Worm (Caenorhabditis elegans) whole organism, young adult: Measurements from ENCODE around the gene Y73B6BL.47.

Experiments
- F33H1.4 ChIP-seq: fragments of 200-800 bp; sonication (Bioruptor generic); IDR thresholded peaks from 2 replicates; pipeline ENCODE4 v1.3.6; 2022; ENCODE audit warnings: missing genetic modification reagents, missing genetic modification characterization, missing compliant biosample characterization
- T26A5.8 ChIP-seq: sonication (generic microtip); optimal IDR thresholded peaks from 2 replicates; lab custom pipeline; 2016; ENCODE audit warnings: missing genetic modification characterization, missing compliant biosample characterization
- athp-1 ChIP-seq: sonication (generic microtip); optimal IDR thresholded peaks from 2 replicates; lab custom pipeline; 2017; ENCODE audit warnings: mild to moderate bottlenecking, missing genetic modification characterization, missing compliant biosample characterization
- bed-1 ChIP-seq: fragments of 200-800 bp; sonication (Bioruptor generic); IDR thresholded peaks from 2 replicates; pipeline ENCODE4 v1.3.6; 2022; ENCODE audit warnings: missing genetic modification reagents, missing genetic modification characterization, missing compliant biosample characterization
- bed-2 ChIP-seq: fragments of 200-800 bp; sonication (Bioruptor generic); IDR thresholded peaks from 2 replicates; pipeline ENCODE4 v1.3.6; 2022; ENCODE audit warnings: missing genetic modification reagents, missing genetic modification characterization, missing compliant biosample characterization
- ceh-58 ChIP-seq: fragments of 200-800 bp; sonication (Bioruptor generic); IDR thresholded peaks from 2 replicates; pipeline ENCODE4 v1.3.6; 2022; ENCODE audit warnings: missing genetic modification characterization, missing compliant biosample characterization
- dox-1 ChIP-seq: fragments of 200-800 bp; sonication (Bioruptor generic); IDR thresholded peaks from 2 replicates; pipeline ENCODE4 v1.3.6; 2022; ENCODE audit warnings: missing genetic modification reagents, missing genetic modification characterization, missing compliant biosample characterization
- dpl-1 ChIP-seq: fragments of 150-350 bp; optimal IDR thresholded peaks from 2 replicates; lab custom pipeline; 2014; ENCODE audit warnings: missing biosample characterization, missing genetic modification reagents, missing genetic modification characterization
- egrh-3 ChIP-seq: fragments of 200-800 bp; sonication (Bioruptor generic); IDR thresholded peaks from 2 replicates; pipeline ENCODE4 v1.3.6; 2022; ENCODE audit warnings: missing genetic modification reagents, missing genetic modification characterization, missing compliant biosample characterization
- hlh-26 ChIP-seq: fragments of 200-800 bp; sonication (Bioruptor generic); conservative IDR thresholded peaks from 2 replicates; pipeline ENCODE4 v1.3.6; 2022; ENCODE audit warnings: missing genetic modification reagents, missing genetic modification characterization, missing compliant biosample characterization
- lsy-27 ChIP-seq: sonication (generic microtip); optimal IDR thresholded peaks from 2 replicates; lab custom pipeline; 2017; ENCODE audit warnings: missing genetic modification characterization, mild to moderate bottlenecking, missing compliant biosample characterization, antibody characterized with exemption, missing genotype, borderline replicate concordance; ENCODE audit not compliant: insufficient read depth
- nhr-27 ChIP-seq: fragments of 200-800 bp; sonication (Bioruptor generic); optimal IDR thresholded peaks from 2 replicates; lab custom pipeline; 2018; ENCODE audit warnings: mild to moderate bottlenecking, missing genetic modification characterization, moderate library complexity, missing compliant biosample characterization
- nhr-80 ChIP-seq: sonication (generic microtip); optimal IDR thresholded peaks from 2 replicates; lab custom pipeline; 2016; ENCODE audit warnings: missing genetic modification characterization, missing compliant biosample characterization
- rpc-1 ChIP-seq, 2 experiments: fragments of 150-350 bp in 1 of 2; sonication (generic microtip) in 1 of 2; optimal IDR thresholded peaks; 2 replicates each; lab custom pipeline; 2014 to 2018; ENCODE audit warnings: missing biosample characterization in 1 of 2, missing genetic modification characterization in 1 of 2, missing genetic modification reagents in 1 of 2, missing genotype in 1 of 2
- snpc-4 ChIP-seq, 5 experiments: fragments of 150-350 bp in 1 of 5; sonication (generic microtip) in 4 of 5; optimal IDR thresholded peaks; 2 replicates each; lab custom pipeline; 2014 to 2018; ENCODE audit warnings: missing genetic modification characterization in 5 of 5, missing biosample characterization in 3 of 5, antibody characterized with exemption in 2 of 5, mild to moderate bottlenecking in 2 of 5, missing compliant biosample characterization in 2 of 5, missing genotype in 2 of 5, moderate library complexity in 2 of 5, missing genetic modification reagents in 1 of 5
- xnd-1 ChIP-seq: sonication (generic microtip); optimal IDR thresholded peaks from 2 replicates; lab custom pipeline; 2016; ENCODE audit warnings: missing genotype, missing genetic modification reagents, missing genetic modification characterization, missing compliant biosample characterization
- ztf-28 ChIP-seq: fragments of 200-800 bp; sonication (Bioruptor generic); IDR thresholded peaks from 2 replicates; pipeline ENCODE4 v1.3.6; 2022; ENCODE audit warnings: missing genetic modification reagents, missing genetic modification characterization, missing compliant biosample characterization

Y73B6BL.47 gene

ce11 chrIV:6417612-6418011, 55.8 kb downstream of the Y73B6BL.47 start (continued):
- TF ChIP-seq nhr-80 (tag; lab: Kevin White, UChicago) (no peak), bed-1 (GFP tag; lab: Robert Waterston, UW) (no peak), snpc-4 (GFP tag; optimal IDR thresholded peaks at IDR 0.05; lab: Kevin White, UChicago) (no peak), snpc-4 (tag; optimal IDR thresholded peaks at IDR 0.05; lab: Kevin White, UChicago) (peak in 1 of 4 experiments; percentile 55), egrh-3 (no peak), athp-1 (tag; lab: Kevin White, UChicago) (no peak), nhr-27 (no peak), dpl-1 (GFP tag; lab: Kevin White, UChicago) (no peak), F33H1.4 (no peak), ztf-28 (GFP tag; lab: Robert Waterston, UW) (no peak), ceh-58 (no peak), lsy-27 (tag; lab: Kevin White, UChicago) (no peak), rpc-1 (optimal IDR thresholded peaks at IDR 0.05; lab: Kevin White, UChicago) (no peak), rpc-1 (tag; optimal IDR thresholded peaks at IDR 0.05; lab: Kevin White, UChicago) (no peak), hlh-26 (GFP tag; lab: Robert Waterston, UW) (no peak), T26A5.8 (tag; lab: Kevin White, UChicago) (no peak), dox-1 (GFP tag; lab: Robert Waterston, UW) (no peak), xnd-1 (tag; lab: Kevin White, UChicago) (peak; percentile 36), bed-2 (GFP tag; lab: Robert Waterston, UW) (no peak)
